Fruit fly (Drosophila melanogaster) whole organism, embryonic: ENCODE results near the gene CG31344.

ENCODE experiments used
- Awh ChIP-seq: fragments of 200-800 bp; sonication (Bioruptor generic); IDR thresholded peaks from 2 replicates; pipeline ENCODE4, ENCODE4 v1.3.6; 2022; ENCODE audit warnings: missing biosample characterization, missing genetic modification characterization
- CG10209 ChIP-seq: fragments of 200-800 bp; sonication (Bioruptor generic); optimal IDR thresholded peaks from 3 replicates; lab custom pipeline; 2017; ENCODE audit warnings: missing biosample characterization, mild to moderate bottlenecking, missing genetic modification characterization, missing genetic modification reagents
- CG1024 ChIP-seq: fragments of 200-800 bp; sonication (Bioruptor generic); IDR thresholded peaks from 2 replicates; pipeline ENCODE4 v1.3.6; 2022; ENCODE audit warnings: missing biosample characterization, missing genetic modification characterization
- CG12942 ChIP-seq: fragments of 200-800 bp; sonication (Bioruptor generic); optimal IDR thresholded peaks from 3 replicates; lab custom pipeline; 2016; ENCODE audit warnings: missing biosample characterization, missing genetic modification characterization
- CG13287 ChIP-seq: fragments of 200-800 bp; sonication (Bioruptor generic); IDR thresholded peaks from 2 replicates; pipeline ENCODE4 v1.3.6; 2022; ENCODE audit warnings: missing biosample characterization, missing genetic modification characterization; ENCODE audit not compliant: partially characterized antibody
- CG13296 ChIP-seq: fragments of 200-800 bp; sonication (Bioruptor generic); optimal IDR thresholded peaks from 3 replicates; lab custom pipeline; 2018; ENCODE audit warnings: missing biosample characterization, mild to moderate bottlenecking, missing genetic modification characterization
- CG13424 ChIP-seq: fragments of 200-800 bp; sonication (Bioruptor generic); optimal IDR thresholded peaks from 2 replicates; lab custom pipeline; 2019; ENCODE audit warnings: missing biosample characterization, mild to moderate bottlenecking, missing genetic modification characterization, moderate library complexity
- CG14965 ChIP-seq: fragments of 200-800 bp; sonication (Bioruptor generic); optimal IDR thresholded peaks from 2 replicates; lab custom pipeline; 2016; ENCODE audit warnings: missing biosample characterization, missing genetic modification characterization, borderline replicate concordance
- CG15011 ChIP-seq: fragments of 200-800 bp; sonication (Bioruptor generic); optimal IDR thresholded peaks from 3 replicates; lab custom pipeline; 2018; ENCODE audit warnings: missing biosample characterization, mild to moderate bottlenecking, missing genetic modification characterization
- CG17802 ChIP-seq: fragments of 200-800 bp; sonication (Bioruptor generic); optimal IDR thresholded peaks from 2 replicates; lab custom pipeline; 2018; ENCODE audit warnings: missing biosample characterization, mild to moderate bottlenecking, missing genetic modification characterization, moderate library complexity
- CG18011 ChIP-seq: fragments of 200-800 bp; sonication (Bioruptor generic); optimal IDR thresholded peaks from 2 replicates; lab custom pipeline; 2017; ENCODE audit warnings: missing biosample characterization, missing genetic modification characterization, mild to moderate bottlenecking, moderate library complexity, missing genotype
- CG2199 ChIP-seq: fragments of 200-800 bp; sonication (Bioruptor generic); IDR thresholded peaks from 3 replicates; pipeline ENCODE4 v1.3.6; 2022; ENCODE audit warnings: missing biosample characterization, missing genetic modification characterization
- CG30403 ChIP-seq: fragments of 200-800 bp; sonication (Bioruptor generic); optimal IDR thresholded peaks from 3 replicates; lab custom pipeline; 2016; ENCODE audit warnings: missing biosample characterization, missing genetic modification characterization
- CG3847 ChIP-seq: fragments of 200-800 bp; sonication (Bioruptor generic); IDR thresholded peaks from 2 replicates; pipeline ENCODE4 v1.3.6; 2022; ENCODE audit warnings: missing biosample characterization, missing genetic modification characterization
- CG4328 ChIP-seq: fragments of 200-800 bp; sonication (Bioruptor generic); optimal IDR thresholded peaks from 3 replicates; lab custom pipeline; 2017; ENCODE audit warnings: missing biosample characterization, missing genetic modification reagents, missing genetic modification characterization
- CG4360 ChIP-seq: fragments of 200-800 bp; sonication (Bioruptor generic); IDR thresholded peaks from 2 replicates; pipeline ENCODE4 v1.3.6; 2022; ENCODE audit warnings: missing biosample characterization, missing genetic modification characterization
- CG4707 ChIP-seq: fragments of 200-800 bp; sonication (Bioruptor generic); optimal IDR thresholded peaks from 2 replicates; lab custom pipeline; 2018; ENCODE audit warnings: missing biosample characterization, mild to moderate bottlenecking, missing genetic modification characterization, moderate library complexity
- CG5245 ChIP-seq: fragments of 200-800 bp; sonication (Bioruptor generic); optimal IDR thresholded peaks from 3 replicates; lab custom pipeline; 2016; ENCODE audit warnings: missing biosample characterization, missing genetic modification characterization
- CG8089 ChIP-seq: fragments of 200-800 bp; sonication (Bioruptor generic); optimal IDR thresholded peaks from 3 replicates; lab custom pipeline; 2016; ENCODE audit warnings: missing biosample characterization, missing genetic modification characterization
- CG9437 ChIP-seq: fragments of 200-800 bp; sonication (Bioruptor generic); optimal IDR thresholded peaks from 2 replicates; lab custom pipeline; 2018; ENCODE audit warnings: missing biosample characterization, mild to moderate bottlenecking, missing genetic modification characterization
- Dbx ChIP-seq: fragments of 200-800 bp; sonication (Bioruptor generic); IDR thresholded peaks from 3 replicates; pipeline ENCODE4 v1.3.6; 2022; ENCODE audit warnings: missing biosample characterization, missing genetic modification characterization
- Doc2 ChIP-seq: fragments of 200-800 bp; sonication (Bioruptor generic); IDR thresholded peaks from 2 replicates; pipeline ENCODE4 v1.3.6; 2022; ENCODE audit warnings: missing biosample characterization, missing genetic modification characterization
- E2f1 ChIP-seq: fragments of 200-800 bp; sonication (Bioruptor generic); IDR thresholded peaks from 2 replicates; pipeline ENCODE4 v1.3.6; 2022; ENCODE audit warnings: missing biosample characterization, missing genetic modification characterization
- Eip74EF ChIP-seq, 2 experiments: fragments of 200-800 bp in 1 of 2; fragments of >200 bp in 1 of 2; sonication (Bioruptor generic) in 1 of 2; optimal IDR thresholded peaks; 2 replicates each; lab custom pipeline; 2017 to 2019; ENCODE audit warnings: missing biosample characterization in 2 of 2, missing genetic modification characterization in 2 of 2, mild to moderate bottlenecking in 1 of 2, moderate library complexity in 1 of 2
- HHEX ChIP-seq: fragments of 200-800 bp; sonication (Bioruptor generic); optimal IDR thresholded peaks from 3 replicates; lab custom pipeline; 2017; ENCODE audit warnings: missing biosample characterization, mild to moderate bottlenecking, missing genetic modification characterization, missing genetic modification reagents
- HLH3B ChIP-seq: fragments of 200-800 bp; sonication (Bioruptor generic); IDR thresholded peaks from 2 replicates; pipeline ENCODE4 v1.3.6; 2022; ENCODE audit warnings: missing biosample characterization, missing genetic modification characterization
- Hr39 ChIP-seq: fragments of >200 bp; optimal IDR thresholded peaks from 2 replicates; lab custom pipeline; 2017
- NC2β ChIP-seq: fragments of 200-800 bp; sonication (Bioruptor generic); optimal IDR thresholded peaks from 2 replicates; lab custom pipeline; 2016; ENCODE audit warnings: missing biosample characterization, missing genetic modification characterization
- Spps ChIP-seq: fragments of 200-800 bp; sonication (Bioruptor generic); optimal IDR thresholded peaks from 2 replicates; lab custom pipeline; 2018; ENCODE audit warnings: missing biosample characterization, mild to moderate bottlenecking, missing genetic modification characterization
- Usf ChIP-seq: fragments of 200-800 bp; sonication (Bioruptor generic); optimal IDR thresholded peaks from 2 replicates; lab custom pipeline; 2017; ENCODE audit warnings: missing genotype, missing biosample characterization, missing genetic modification characterization
- ap ChIP-seq: fragments of 200-800 bp; sonication (Bioruptor generic); IDR thresholded peaks from 2 replicates; pipeline ENCODE4 v1.3.6; 2022; ENCODE audit warnings: missing biosample characterization, missing genetic modification characterization
- ash1 ChIP-seq: fragments of 200-800 bp; sonication (Bioruptor generic); optimal IDR thresholded peaks from 2 replicates; lab custom pipeline; 2018; ENCODE audit warnings: missing biosample characterization, mild to moderate bottlenecking, missing genetic modification characterization
- bcd ChIP-seq: fragments of 200-800 bp; sonication (Bioruptor generic); optimal IDR thresholded peaks from 2 replicates; lab custom pipeline; 2017; ENCODE audit warnings: missing biosample characterization, mild to moderate bottlenecking, missing genetic modification characterization
- bigmax ChIP-seq: fragments of 200-800 bp; sonication (Bioruptor generic); optimal IDR thresholded peaks from 2 replicates; lab custom pipeline; 2018; ENCODE audit warnings: missing biosample characterization, mild to moderate bottlenecking, missing genetic modification characterization
- bowl ChIP-seq: fragments of 200-800 bp; sonication (Bioruptor generic); IDR thresholded peaks from 2 replicates; pipeline ENCODE4 v1.3.6; 2022; ENCODE audit warnings: missing biosample characterization, missing genetic modification characterization
- caup ChIP-seq: fragments of 200-800 bp; sonication (Bioruptor generic); optimal IDR thresholded peaks from 3 replicates; lab custom pipeline; 2017; ENCODE audit warnings: missing biosample characterization, mild to moderate bottlenecking, missing genetic modification characterization, moderate library complexity; ENCODE audit not compliant: severe bottlenecking
- ems ChIP-seq: fragments of 200-800 bp; sonication (Bioruptor generic); optimal IDR thresholded peaks from 3 replicates; lab custom pipeline; 2016; ENCODE audit warnings: missing biosample characterization, missing genetic modification characterization
- exex ChIP-seq: fragments of 200-800 bp; sonication (Bioruptor generic); optimal IDR thresholded peaks from 4 replicates; lab custom pipeline; 2018; ENCODE audit warnings: missing biosample characterization, mild to moderate bottlenecking, missing genetic modification characterization, moderate library complexity
- fd64A ChIP-seq: fragments of 200-800 bp; sonication (Bioruptor generic); optimal IDR thresholded peaks from 3 replicates; lab custom pipeline; 2018; ENCODE audit warnings: missing biosample characterization, mild to moderate bottlenecking, missing genetic modification characterization
- gcm ChIP-seq: fragments of 200-800 bp; sonication (Bioruptor generic); optimal IDR thresholded peaks from 2 replicates; lab custom pipeline; 2019; ENCODE audit warnings: missing biosample characterization, mild to moderate bottlenecking, missing genetic modification characterization, moderate library complexity
- kah ChIP-seq: fragments of 200-800 bp; sonication (Bioruptor generic); optimal IDR thresholded peaks from 2 replicates; lab custom pipeline; 2018; ENCODE audit warnings: missing biosample characterization, mild to moderate bottlenecking, missing genetic modification characterization
- knrl ChIP-seq: fragments of 200-800 bp; sonication (Bioruptor generic); IDR thresholded peaks from 3 replicates; pipeline ENCODE4 v1.3.6; 2022; ENCODE audit warnings: missing biosample characterization, missing genetic modification characterization; ENCODE audit not compliant: partially characterized antibody
- nerfin-2 ChIP-seq: fragments of 200-800 bp; sonication (Bioruptor generic); IDR thresholded peaks from 2 replicates; pipeline ENCODE4 v1.3.6; 2022; ENCODE audit warnings: missing biosample characterization, missing genetic modification characterization; ENCODE audit not compliant: partially characterized antibody
- pan ChIP-seq, 4 experiments: fragments of >200 bp in 3 of 4; fragments of 200-800 bp in 1 of 4; sonication (Bioruptor generic) in 1 of 4; optimal IDR thresholded peaks in 3 of 4; IDR thresholded peaks in 1 of 4; 2 replicates each; pipeline versions ENCODE4 v1.3.6 to Lab custom; 2017 to 2022; ENCODE audit warnings: missing biosample characterization in 2 of 4, missing genetic modification characterization in 2 of 4, mixed read lengths in 1 of 4
- pho ChIP-seq: fragments of 200-800 bp; sonication (Bioruptor generic); optimal IDR thresholded peaks from 2 replicates; lab custom pipeline; 2016; ENCODE audit warnings: missing biosample characterization, missing genetic modification characterization
- rib ChIP-seq: fragments of 200-800 bp; sonication (Bioruptor generic); IDR thresholded peaks from 2 replicates; pipeline ENCODE4 v1.3.6; 2022; ENCODE audit warnings: missing biosample characterization, missing genetic modification characterization
- schlank ChIP-seq: fragments of 200-800 bp; sonication (Bioruptor generic); optimal IDR thresholded peaks from 2 replicates; lab custom pipeline; 2018; ENCODE audit warnings: missing biosample characterization, mild to moderate bottlenecking, missing genetic modification characterization
- sima ChIP-seq: fragments of 200-800 bp; sonication (Bioruptor generic); optimal IDR thresholded peaks from 2 replicates; lab custom pipeline; 2016; ENCODE audit warnings: missing biosample characterization, missing genetic modification characterization
- ssp ChIP-seq: fragments of 200-800 bp; sonication (Bioruptor generic); IDR thresholded peaks from 2 replicates; pipeline ENCODE4 v1.3.6; 2022; ENCODE audit warnings: missing biosample characterization, missing genetic modification characterization

Gene CG31344

DNA sequence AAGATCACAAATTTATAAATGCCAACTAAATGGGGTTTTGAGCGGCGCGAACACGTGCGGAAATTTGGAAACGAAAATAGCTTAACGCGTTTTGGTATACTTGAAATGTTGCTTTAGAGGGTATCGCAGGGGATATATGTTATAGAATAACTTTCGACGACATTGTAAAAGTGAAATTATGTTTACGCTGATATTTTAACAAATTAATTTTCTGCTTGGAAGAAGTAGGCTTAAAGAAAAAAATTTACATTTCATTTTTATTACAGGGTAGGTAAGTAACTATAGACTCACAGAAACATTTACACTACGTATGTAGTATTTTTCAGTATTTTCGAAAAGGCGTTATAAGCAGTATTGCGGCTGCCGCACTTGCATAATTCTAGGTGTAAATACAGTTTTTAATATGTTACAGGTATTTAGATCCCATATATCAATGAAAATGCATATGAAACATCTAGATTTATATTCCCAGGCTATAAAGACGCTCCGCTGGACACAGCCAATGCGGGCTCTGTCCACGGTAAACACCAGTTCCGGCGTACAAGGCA, 4.3 kb upstream of the CG31344 start, which contains the start of the genes Art3 and mRpS10 (continued):
- peak; percentile 99 for TF ChIP-seq bowl (GFP tag; lab: Robert Waterston, UW)
- no peak for TF ChIP-seq Hr39 (lab: Kevin White, UChicago)
- peak; percentile 99 for TF ChIP-seq CG1024 (GFP tag; lab: Robert Waterston, UW)
- peak; percentile 100 for TF ChIP-seq CG12942 (GFP tag; lab: Kevin White, UChicago)
- TF ChIP-seq Eip74EF (GFP tag; optimal IDR thresholded peaks at IDR 0.05; lab: Kevin White, UChicago), result peak in 1 of 2 experiments; percentile 99
- TF ChIP-seq CG17802 (tag; lab: Kevin White, UChicago), result peak; percentile 96
- TF ChIP-seq CG14965 (GFP tag; lab: Kevin White, UChicago), result peak; percentile 94
- TF ChIP-seq Dbx (GFP tag; lab: Robert Waterston, UW), result peak; percentile 100
- peak; percentile 100 for TF ChIP-seq schlank (tag; lab: Kevin White, UChicago)
- TF ChIP-seq ssp, result peak; percentile 97
- TF ChIP-seq bcd, result peak; percentile 100
- TF ChIP-seq CG15011 (GFP tag; lab: Kevin White, UChicago), result peak; percentile 100
- peak; percentile 100 for TF ChIP-seq sima (GFP tag; lab: Kevin White, UChicago)
- peak; percentile 99 for TF ChIP-seq ash1 (GFP tag; lab: Kevin White, UChicago)
- peak; percentile 100 for TF ChIP-seq gcm
- peak; percentile 100 for TF ChIP-seq CG8089
- peak; percentile 99 for TF ChIP-seq Doc2
- peak; percentile 100 for TF ChIP-seq CG5245 (GFP tag; lab: Kevin White, UChicago)
- TF ChIP-seq Usf, result peak; percentile 100
- peak; percentile 96 for TF ChIP-seq CG4360 (GFP tag; lab: Robert Waterston, UW)
- peak; percentile 51; the same call in 1 of the 3 replicates for TF ChIP-seq knrl (GFP tag; lab: Robert Waterston, UW)
- peak; percentile 98 for TF ChIP-seq CG4707 (GFP tag; lab: Kevin White, UChicago)
- TF ChIP-seq CG10209 (GFP tag; lab: Kevin White, UChicago), result peak; percentile 100
- peak; percentile 100 for TF ChIP-seq ap (GFP tag; lab: Robert Waterston, UW)
- TF ChIP-seq caup, result peak; percentile 100
- TF ChIP-seq CG30403 (GFP tag; lab: Kevin White, UChicago), result peak; percentile 100
- peak; percentile 100 for TF ChIP-seq CG13296 (GFP tag; lab: Kevin White, UChicago)
- peak in 1 of 2 experiments; percentile 82 for TF ChIP-seq pan (optimal IDR thresholded peaks at IDR 0.05; lab: Kevin White, UChicago)
- TF ChIP-seq pan (GFP tag; optimal IDR thresholded peaks at IDR 0.05 in 1 of 2, IDR thresholded peaks at IDR 0.05 in 1 of 2), result peak; percentile 84 to 100
- TF ChIP-seq ems (GFP tag; lab: Kevin White, UChicago), result peak; percentile 100
- TF ChIP-seq kah (GFP tag; lab: Kevin White, UChicago), result peak; percentile 99
- no peak for TF ChIP-seq nerfin-2
- TF ChIP-seq CG9437, result peak; percentile 98
- peak; percentile 100 for TF ChIP-seq rib (GFP tag; lab: Robert Waterston, UW)
- TF ChIP-seq HHEX, result peak; percentile 100
- TF ChIP-seq pho (GFP tag; lab: Kevin White, UChicago), result peak; percentile 100
- peak; percentile 93 for TF ChIP-seq CG18011 (GFP tag; lab: Kevin White, UChicago)
- peak; percentile 100 for TF ChIP-seq CG3847
- TF ChIP-seq fd64A (GFP tag; lab: Kevin White, UChicago), result peak; percentile 99
- TF ChIP-seq CG13287 (GFP tag; lab: Robert Waterston, UW), result peak; percentile 45; the same call in 1 of the 2 replicates
- peak; percentile 99 for TF ChIP-seq exex (tag; lab: Kevin White, UChicago)
- peak; percentile 100 for TF ChIP-seq E2f1
- peak; percentile 100 for TF ChIP-seq CG2199 (GFP tag; lab: Robert Waterston, UW)
- TF ChIP-seq Spps (tag; lab: Kevin White, UChicago), result peak; percentile 100
- TF ChIP-seq CG13424 (tag; lab: Kevin White, UChicago), result peak; percentile 100
- peak; percentile 100 for TF ChIP-seq CG4328 (GFP tag; lab: Kevin White, UChicago)
- peak; percentile 100 for TF ChIP-seq Awh (GFP tag; lab: Robert Waterston, UW)
- peak; percentile 100 for TF ChIP-seq HLH3B (GFP tag; lab: Robert Waterston, UW)
- TF ChIP-seq bigmax (GFP tag; lab: Kevin White, UChicago), result peak; percentile 83
- peak; percentile 100 for TF ChIP-seq NC2β (GFP tag; lab: Kevin White, UChicago)
